Fruit fly (Drosophila melanogaster) whole organism, embryonic: ENCODE results near the gene mRpS7.

Experiments used
- CG12104 ChIP-seq: fragments of 200-800 bp; sonication (Bioruptor generic); optimal IDR thresholded peaks from 3 replicates; lab custom pipeline; 2016; ENCODE audit warnings: missing biosample characterization, missing genetic modification characterization
- CG15514 ChIP-seq: fragments of 200-800 bp; sonication (Bioruptor generic); optimal IDR thresholded peaks from 3 replicates; lab custom pipeline; 2017; ENCODE audit warnings: missing biosample characterization, missing genetic modification characterization, mild to moderate bottlenecking, moderate library complexity, missing genetic modification reagents
- cad ChIP-seq: fragments of >200 bp; optimal IDR thresholded peaks from 2 replicates; lab custom pipeline; 2017; ENCODE audit warnings: missing biosample characterization, missing genetic modification characterization
- cg ChIP-seq: fragments of 200-800 bp; sonication (Bioruptor generic); optimal IDR thresholded peaks from 3 replicates; lab custom pipeline; 2019; ENCODE audit warnings: missing biosample characterization, mild to moderate bottlenecking, missing genetic modification characterization, moderate library complexity
- disco-r ChIP-seq: fragments of 200-800 bp; sonication (Bioruptor generic); optimal IDR thresholded peaks from 2 replicates; lab custom pipeline; 2016; ENCODE audit warnings: missing biosample characterization, missing genetic modification characterization
- dpn ChIP-seq, 2 experiments: fragments of 200-800 bp; sonication (Bioruptor generic); optimal IDR thresholded peaks; 3 replicates each; lab custom pipeline; 2016; ENCODE audit warnings: missing biosample characterization in 2 of 2, missing genetic modification characterization in 2 of 2
- fd96Cb ChIP-seq: fragments of 200-800 bp; sonication (Bioruptor generic); optimal IDR thresholded peaks from 2 replicates; lab custom pipeline; 2018; ENCODE audit warnings: missing biosample characterization, mild to moderate bottlenecking, missing genetic modification characterization, moderate library complexity

dm6 chr2L:10430802-10431476, 44.5 kb downstream of the mRpS7 start, which contains the start of the genes Bug22 and TfIIB:
- TF ChIP-seq cg (no peak), CG12104 (GFP tag; lab: Kevin White, UChicago) (peak; percentile 60), cad (no peak), fd96Cb (tag; lab: Kevin White, UChicago) (peak; percentile 29), disco-r (GFP tag; lab: Kevin White, UChicago) (no peak), CG15514 (GFP tag; lab: Kevin White, UChicago) (peak; percentile 71), dpn (GFP tag; optimal IDR thresholded peaks at IDR 0.05; lab: Kevin White, UChicago) (peak; percentile 46 to 84)
